Worm (Caenorhabditis elegans) whole organism, late embryonic: ENCODE results near the gene srh-271.

Experiments used
- ceh-45 ChIP-seq: fragments of 200-800 bp; sonication (Bioruptor generic); IDR thresholded peaks from 2 replicates; pipeline ENCODE4 v1.3.6; 2022; ENCODE audit warnings: missing genetic modification reagents, missing genetic modification characterization, missing compliant biosample characterization
- elt-2 ChIP-seq: sonication (generic microtip); optimal IDR thresholded peaks from 2 replicates; lab custom pipeline; 2016; ENCODE audit warnings: missing genetic modification reagents, missing genetic modification characterization, missing compliant biosample characterization
- lin-11 ChIP-seq: fragments of 200-800 bp; sonication (Bioruptor generic); optimal IDR thresholded peaks from 2 replicates; lab custom pipeline; 2018; ENCODE audit warnings: mild to moderate bottlenecking, missing genetic modification characterization, missing compliant biosample characterization
- pha-4 ChIP-seq: fragments of 150-350 bp; optimal IDR thresholded peaks from 2 replicates; lab custom pipeline; 2018; ENCODE audit warnings: missing biosample characterization, missing genetic modification reagents, missing genetic modification characterization

- TF ChIP-seq elt-2 (tag; lab: Kevin White, UChicago) (no peak), ceh-45 (no peak), lin-11 (tag; lab: Kevin White, UChicago) (no peak), pha-4 (tag; lab: Kevin White, UChicago) (no peak)
Observed at ce11 chrV:2600543-2600942, 21.2 kb downstream of the srh-271 start.
